Fruit fly (Drosophila melanogaster): Measurements from ENCODE around the gene hth.

hth gene

DNA sequence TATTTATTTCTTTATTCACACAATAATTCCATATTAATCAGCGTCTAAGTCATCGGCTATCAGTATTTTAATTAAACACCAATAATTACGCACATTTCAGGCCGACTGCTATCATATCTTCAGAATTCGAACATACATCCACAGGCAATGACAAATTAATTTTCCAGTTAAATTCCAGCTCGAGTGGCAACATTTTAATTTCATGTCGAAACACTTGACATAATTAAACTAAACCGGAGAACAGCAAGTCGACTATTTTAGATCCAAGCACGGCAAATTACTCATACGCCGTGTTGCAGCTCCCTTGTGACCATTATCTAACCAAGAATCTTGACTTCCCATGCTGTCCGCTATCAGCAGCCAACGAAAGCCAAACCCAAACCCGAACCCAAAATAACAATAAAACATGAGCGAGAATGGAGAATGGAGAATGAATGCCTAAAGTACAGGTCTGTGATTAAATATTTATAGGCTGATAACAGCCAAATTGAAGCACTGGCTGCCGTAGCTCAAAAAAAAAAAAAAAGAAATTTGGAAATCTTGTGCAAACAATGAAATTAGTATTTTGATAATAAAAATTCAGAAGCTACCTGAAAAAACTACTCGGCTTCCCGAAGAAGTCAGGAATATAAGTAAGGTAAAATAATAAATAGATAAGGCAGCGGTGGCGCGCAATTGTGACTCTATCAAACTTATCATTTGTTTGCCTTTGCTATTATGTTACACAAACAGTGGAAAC is 72.8 kb downstream of the hth start (continued):
- TF ChIP-seq lbe (GFP tag; optimal IDR thresholded peaks at IDR 0.05) (no peak), esg (GFP tag; conservative IDR thresholded peaks at IDR 0.05) (no peak), CoRest (tag; optimal IDR thresholded peaks at IDR 0.05) (peak; percentile 3), phol (tag; optimal IDR thresholded peaks at IDR 0.05) (no peak), vfl (GFP tag; optimal IDR thresholded peaks at IDR 0.05) (no peak), CG11560 (tag; IDR thresholded peaks at IDR 0.05) (no peak), Hsf (GFP tag; optimal IDR thresholded peaks at IDR 0.05) (no peak), cg (GFP tag; optimal IDR thresholded peaks at IDR 0.05) (no peak), stwl (tag; optimal IDR thresholded peaks at IDR 0.05) (no peak), CG4854 (GFP tag; optimal IDR thresholded peaks at IDR 0.05) (no peak), CG3726 (GFP tag; IDR thresholded peaks at IDR 0.05) (no peak), pan (optimal IDR thresholded peaks at IDR 0.05) (no peak), pan (GFP tag; optimal IDR thresholded peaks at IDR 0.05 in 1 of 2, IDR thresholded peaks at IDR 0.05 in 1 of 2) (no peak), bsh (GFP tag; optimal IDR thresholded peaks at IDR 0.05) (peak in 1 of 2 experiments; percentile 13), ems (GFP tag; optimal IDR thresholded peaks at IDR 0.05) (no peak), pho (GFP tag; optimal IDR thresholded peaks at IDR 0.05) (no peak), dmrt11E (tag; optimal IDR thresholded peaks at IDR 0.05) (peak; percentile 15), CG10543 (GFP tag; optimal IDR thresholded peaks at IDR 0.05) (peak; percentile 63), luna (GFP tag; optimal IDR thresholded peaks at IDR 0.05) (no peak), CG7357 (GFP tag; IDR thresholded peaks at IDR 0.05) (no peak), nau (GFP tag; optimal IDR thresholded peaks at IDR 0.05) (peak; percentile 39), nerfin-1 (tag; optimal IDR thresholded peaks at IDR 0.05) (peak; percentile 10), repo (GFP tag; optimal IDR thresholded peaks at IDR 0.05) (no peak), CG11398 (GFP tag; optimal IDR thresholded peaks at IDR 0.05) (no peak), CG31365 (tag; optimal IDR thresholded peaks at IDR 0.05) (no peak), CG3838 (GFP tag; optimal IDR thresholded peaks at IDR 0.05) (no peak), fd64A (GFP tag; optimal IDR thresholded peaks at IDR 0.05) (peak; percentile 14), sr (GFP tag; IDR thresholded peaks at IDR 0.05) (no peak), Bteb2 (GFP tag; optimal IDR thresholded peaks at IDR 0.05) (no peak), CG15514 (GFP tag; optimal IDR thresholded peaks at IDR 0.05) (peak; percentile 5), odd (GFP tag; optimal IDR thresholded peaks at IDR 0.05) (peak; percentile 69), BEAF-32 (GFP tag; optimal IDR thresholded peaks at IDR 0.05) (no peak), sisA (GFP tag; IDR thresholded peaks at IDR 0.05) (no peak), disco-r (GFP tag; optimal IDR thresholded peaks at IDR 0.05) (no peak), abd-A (tag; optimal IDR thresholded peaks at IDR 0.05) (no peak), CG10565 (GFP tag; optimal IDR thresholded peaks at IDR 0.05) (no peak), ham (GFP tag; IDR thresholded peaks at IDR 0.05) (no peak), Mad (GFP tag; optimal IDR thresholded peaks at IDR 0.05) (no peak), CG11247 (GFP tag; IDR thresholded peaks at IDR 0.05) (no peak), ssp (GFP tag; IDR thresholded peaks at IDR 0.05) (no peak), Sox102F (GFP tag; optimal IDR thresholded peaks at IDR 0.05) (no peak), CG4328 (GFP tag; optimal IDR thresholded peaks at IDR 0.05) (peak; percentile 18), ci (GFP tag; IDR thresholded peaks at IDR 0.05) (no peak), HmgD (GFP tag; optimal IDR thresholded peaks at IDR 0.05) (no peak), Dfd (GFP tag; optimal IDR thresholded peaks at IDR 0.05) (no peak), Nf-YB (GFP tag; optimal IDR thresholded peaks at IDR 0.05) (no peak), CG43689 (GFP tag; IDR thresholded peaks at IDR 0.05) (no peak), Dll (GFP tag; IDR thresholded peaks at IDR 0.05; ENCODE audit: partially characterized antibody) (no peak), aop (GFP tag; IDR thresholded peaks at IDR 0.05) (no peak), Lim3 (GFP tag; IDR thresholded peaks at IDR 0.05) (no peak)

Measured in whole organism, embryonic.